Fruit fly (Drosophila melanogaster): ENCODE measurements around the gene js.
A peak's percentile ranks its signal among the peaks of the same experiment; 100 is the strongest.

Gene js

dm6 chr3R:16413734-16414133 lies 45.6 kb upstream of the js start:
- TF ChIP-seq dati (GFP tag; IDR thresholded peaks at IDR 0.05) (no peak), Awh (GFP tag; IDR thresholded peaks at IDR 0.05) (no peak), CG18262 (tag; optimal IDR thresholded peaks at IDR 0.05) (no peak), chm (GFP tag; IDR thresholded peaks at IDR 0.05) (no peak), CG3847 (GFP tag; IDR thresholded peaks at IDR 0.05) (no peak), CG12769 (tag; optimal IDR thresholded peaks at IDR 0.05) (no peak), CHES-1-like (GFP tag; optimal IDR thresholded peaks at IDR 0.05) (no peak), BtbVII (GFP tag; optimal IDR thresholded peaks at IDR 0.05) (no peak), Jarid2 (GFP tag; optimal IDR thresholded peaks at IDR 0.05) (no peak), CG9876 (GFP tag; optimal IDR thresholded peaks at IDR 0.05) (no peak), ranshi (GFP tag; IDR thresholded peaks at IDR 0.05) (no peak), CG16779 (GFP tag; IDR thresholded peaks at IDR 0.05) (no peak), stwl (tag; optimal IDR thresholded peaks at IDR 0.05) (no peak), CG2199 (GFP tag; IDR thresholded peaks at IDR 0.05) (no peak), CG7745 (tag; optimal IDR thresholded peaks at IDR 0.05) (no peak), CG8281 (tag; optimal IDR thresholded peaks at IDR 0.05) (no peak), pfk (GFP tag; optimal IDR thresholded peaks at IDR 0.05) (peak; percentile 93), Hmx (GFP tag; optimal IDR thresholded peaks at IDR 0.05) (no peak), z (GFP tag; IDR thresholded peaks at IDR 0.05) (peak; percentile 99), Sry-β (GFP tag; optimal IDR thresholded peaks at IDR 0.05) (no peak), CG32767 (GFP tag; IDR thresholded peaks at IDR 0.05) (no peak), NfI (GFP tag; optimal IDR thresholded peaks at IDR 0.05) (no peak), mld (GFP tag; IDR thresholded peaks at IDR 0.05; ENCODE audit: partially characterized antibody) (no peak), gem (tag; optimal IDR thresholded peaks at IDR 0.05) (no peak), Opbp (GFP tag; IDR thresholded peaks at IDR 0.05; ENCODE audit: partially characterized antibody) (peak; percentile 51; the same call in 1 of the 3 replicates), tin (GFP tag; optimal IDR thresholded peaks at IDR 0.05) (no peak), zfh2 (GFP tag; optimal IDR thresholded peaks at IDR 0.05) (no peak), Ets65A (GFP tag) (no peak), Oaz (GFP tag; IDR thresholded peaks at IDR 0.05) (no peak), lov (optimal IDR thresholded peaks at IDR 0.05) (no peak), lov (GFP tag; IDR thresholded peaks at IDR 0.05) (no peak), CG4617 (GFP tag; optimal IDR thresholded peaks at IDR 0.05; ENCODE audit: borderline replicate concordance) (no peak), CG7372 (GFP tag; IDR thresholded peaks at IDR 0.05) (no peak), grau (tag; optimal IDR thresholded peaks at IDR 0.05) (no peak), CG33213 (GFP tag; optimal IDR thresholded peaks at IDR 0.05) (no peak), Hmr (GFP tag; optimal IDR thresholded peaks at IDR 0.05) (no peak), Atf-2 (GFP tag; optimal IDR thresholded peaks at IDR 0.05) (no peak), B-H1 (GFP tag; IDR thresholded peaks at IDR 0.05) (no peak), CG15601 (tag; optimal IDR thresholded peaks at IDR 0.05) (no peak), jing (GFP tag; optimal IDR thresholded peaks at IDR 0.05) (no peak), bbx (GFP tag; IDR thresholded peaks at IDR 0.05; ENCODE audit: partially characterized antibody) (peak; percentile 46; the same call in 1 of the 2 replicates), GATAe (GFP tag; conservative IDR thresholded peaks at IDR 0.05) (no peak), CG15011 (GFP tag; optimal IDR thresholded peaks at IDR 0.05) (no peak), maf-S (GFP tag; optimal IDR thresholded peaks at IDR 0.05) (no peak), CG6813 (GFP tag; optimal IDR thresholded peaks at IDR 0.05) (no peak), disco-r (GFP tag; optimal IDR thresholded peaks at IDR 0.05) (no peak), amos (GFP tag; IDR thresholded peaks at IDR 0.05; ENCODE audit: partially characterized antibody) (no peak), Camta (GFP tag; optimal IDR thresholded peaks at IDR 0.05) (no peak), Nf-YB (GFP tag; optimal IDR thresholded peaks at IDR 0.05) (peak; percentile 93), lola (GFP tag; optimal IDR thresholded peaks at IDR 0.05) (no peak), CG12942 (GFP tag; optimal IDR thresholded peaks at IDR 0.05) (no peak), CG42726 (GFP tag; IDR thresholded peaks at IDR 0.05; ENCODE audit: partially characterized antibody) (no peak)
